Worm (Caenorhabditis elegans): Measurements from ENCODE around the gene T06D8.2.

- no peak for TF ChIP-seq pha-4 (GFP tag; IDR thresholded peaks at IDR 0.05)
- no peak for TF ChIP-seq pha-4 (tag; optimal IDR thresholded peaks at IDR 0.05)
- no peak for TF ChIP-seq ztf-11 (tag; optimal IDR thresholded peaks at IDR 0.05)
Observed at ce11 chrII:11279971-11280370, 53.5 kb downstream of the T06D8.2 start.
